Worm (Caenorhabditis elegans) whole organism, midembryonic: ENCODE results near the gene ZC477.7.

Experiments used
- T22C8.4 ChIP-seq: fragments of 200-800 bp; sonication (Bioruptor generic); IDR thresholded peaks from 2 replicates; pipeline ENCODE4 v1.3.6; 2022; ENCODE audit warnings: missing genetic modification characterization, missing compliant biosample characterization
- cog-1 ChIP-seq: sonication (generic microtip); optimal IDR thresholded peaks from 2 replicates; lab custom pipeline; 2016; ENCODE audit warnings: missing genetic modification characterization, missing compliant biosample characterization
- flt-1 ChIP-seq: fragments of 200-800 bp; sonication (Bioruptor generic); IDR thresholded peaks from 2 replicates; pipeline ENCODE4 v1.3.6; 2022; ENCODE audit warnings: missing genetic modification characterization, missing compliant biosample characterization
- klf-2 ChIP-seq: fragments of 200-800 bp; sonication (Bioruptor generic); conservative IDR thresholded peaks from 2 replicates; pipeline ENCODE4 v1.3.6; 2022; ENCODE audit warnings: missing genetic modification reagents, missing genetic modification characterization, missing compliant biosample characterization
- med-1 ChIP-seq: sonication (generic microtip); optimal IDR thresholded peaks from 2 replicates; lab custom pipeline; 2017; ENCODE audit warnings: missing genetic modification characterization, mild to moderate bottlenecking, missing compliant biosample characterization, antibody characterized with exemption, missing genetic modification reagents; ENCODE audit not compliant: insufficient read depth
- ref-1 ChIP-seq: fragments of 200-800 bp; sonication (Bioruptor generic); conservative IDR thresholded peaks from 2 replicates; pipeline ENCODE4 v1.3.6; 2022; ENCODE audit warnings: missing genetic modification reagents, missing genetic modification characterization, missing compliant biosample characterization
- tab-1 ChIP-seq: fragments of 200-800 bp; sonication (Bioruptor generic); IDR thresholded peaks from 2 replicates; pipeline ENCODE4 v1.3.6; 2022; ENCODE audit warnings: missing genetic modification characterization, missing compliant biosample characterization
- ztf-23 ChIP-seq: fragments of 200-800 bp; sonication (Bioruptor generic); IDR thresholded peaks from 2 replicates; pipeline ENCODE4 v1.3.6; 2022; ENCODE audit warnings: missing genetic modification reagents, missing genetic modification characterization, missing compliant biosample characterization
- ztf-29 ChIP-seq: fragments of 200-800 bp; sonication (Bioruptor generic); IDR thresholded peaks from 2 replicates; pipeline ENCODE4 v1.3.6; 2022; ENCODE audit warnings: missing genetic modification reagents, missing genetic modification characterization, missing compliant biosample characterization

ZC477.7 gene

ce11 chrIV:7144670-7145257 lies 33.5 kb upstream of the ZC477.7 start, which contains the start of gene hecd-1:
Gene hecd-1, minus strand, starts transcription at chrIV:7144720.
- TF ChIP-seq ztf-23 (no peak), ref-1 (no peak), tab-1 (GFP tag; lab: Robert Waterston, UW) (no peak), ztf-29 (GFP tag; lab: Robert Waterston, UW) (no peak), klf-2 (no peak), flt-1 (no peak), T22C8.4 (GFP tag; lab: Robert Waterston, UW) (no peak), cog-1 (tag; lab: Kevin White, UChicago) (no peak), med-1 (GFP tag; lab: Kevin White, UChicago) (no peak)

- TF ChIP-seq ztf-23 (no peak), tab-1 (GFP tag; lab: Robert Waterston, UW) (no peak), flt-1 (no peak), ztf-29 (GFP tag; lab: Robert Waterston, UW) (no peak), ref-1 (no peak), med-1 (GFP tag; lab: Kevin White, UChicago) (no peak), klf-2 (no peak), cog-1 (tag; lab: Kevin White, UChicago) (no peak), T22C8.4 (GFP tag; lab: Robert Waterston, UW) (no peak)
Measured at ce11 chrIV:7139143-7139542, 27.9 kb upstream of the ZC477.7 start.

ce11 chrIV:7133983-7134382 lies 22.7 kb upstream of the ZC477.7 start, which contains the start of gene mutd-1:
Gene mutd-1, minus strand, starts transcription at chrIV:7134083.
- TF ChIP-seq ztf-29 (GFP tag; lab: Robert Waterston, UW) (no peak), cog-1 (tag; lab: Kevin White, UChicago) (no peak), tab-1 (GFP tag; lab: Robert Waterston, UW) (no peak), klf-2 (no peak), med-1 (GFP tag; lab: Kevin White, UChicago) (no peak), ztf-23 (no peak), ref-1 (no peak), flt-1 (no peak), T22C8.4 (GFP tag; lab: Robert Waterston, UW) (no peak)

ce11 chrIV:7133140-7133539 lies 21.9 kb upstream of the ZC477.7 start, which contains the start of gene cyn-12:
Gene cyn-12, minus strand, starts transcription at chrIV:7133217.
- TF ChIP-seq T22C8.4 (GFP tag; lab: Robert Waterston, UW): peak; percentile 42; the same call in 1 of the 2 replicates
- no peak for TF ChIP-seq klf-2

ce11 chrIV:7131780-7132179 lies 20.5 kb upstream of the ZC477.7 start, which contains the start of gene grsp-3:
Gene grsp-3, minus strand, starts transcription at chrIV:7131928.
- TF ChIP-seq ztf-23 (no peak), klf-2 (no peak), T22C8.4 (GFP tag; lab: Robert Waterston, UW) (no peak), ztf-29 (GFP tag; lab: Robert Waterston, UW) (no peak), ref-1 (no peak), med-1 (GFP tag; lab: Kevin White, UChicago) (no peak), flt-1 (no peak), cog-1 (tag; lab: Kevin White, UChicago) (no peak), tab-1 (GFP tag; lab: Robert Waterston, UW) (no peak)

- no peak for TF ChIP-seq flt-1
- TF ChIP-seq cog-1 (tag; lab: Kevin White, UChicago): no peak
Measured at ce11 chrIV:7121313-7122055, 10.2 kb upstream of the ZC477.7 start, which contains the start of the genes C34D4.10 and str-48. Gene C34D4.10, minus strand, starts transcription at chrIV:7121413. Gene str-48, plus strand, starts transcription at chrIV:7122005.

- no peak for TF ChIP-seq tab-1 (GFP tag; lab: Robert Waterston, UW)
- TF ChIP-seq cog-1 (tag; lab: Kevin White, UChicago): no peak
- TF ChIP-seq klf-2: no peak
- TF ChIP-seq ref-1: no peak
- TF ChIP-seq ztf-23: no peak
- TF ChIP-seq med-1 (GFP tag; lab: Kevin White, UChicago): no peak
- no peak for TF ChIP-seq flt-1
- TF ChIP-seq ztf-29 (GFP tag; lab: Robert Waterston, UW): no peak
- TF ChIP-seq T22C8.4 (GFP tag; lab: Robert Waterston, UW): no peak
Measured at ce11 chrIV:7114599-7114998, 3.3 kb upstream of the ZC477.7 start, which contains the start of gene nas-8. Gene nas-8, plus strand, starts transcription at chrIV:7114899.

- TF ChIP-seq flt-1 (no peak), klf-2 (no peak), T22C8.4 (GFP tag; lab: Robert Waterston, UW) (no peak), tab-1 (GFP tag; lab: Robert Waterston, UW) (no peak), ref-1 (no peak), ztf-23 (no peak), ztf-29 (GFP tag; lab: Robert Waterston, UW) (no peak), med-1 (GFP tag; lab: Kevin White, UChicago) (no peak), cog-1 (tag; lab: Kevin White, UChicago) (no peak)
Measured at ce11 chrIV:7107893-7108292, 3.4 kb downstream of the ZC477.7 start, which contains the start of gene ZC477.2. Gene ZC477.2, plus strand, starts transcription at chrIV:7108193.

ce11 chrIV:7103211-7103679 lies 8.0 kb downstream of the ZC477.7 start, which contains the start of the genes rde-8 and ZC477.3:
Gene rde-8, minus strand, starts transcription at chrIV:7103261.
Gene ZC477.3, plus strand, starts transcription at chrIV:7103492.
- TF ChIP-seq ztf-29 (GFP tag; lab: Robert Waterston, UW): no peak
- TF ChIP-seq flt-1: no peak
- no peak for TF ChIP-seq cog-1 (tag; lab: Kevin White, UChicago)
- TF ChIP-seq T22C8.4 (GFP tag; lab: Robert Waterston, UW): 0 out of 2 replicates have a peak, but pooled peaks have one; percentile 12

ce11 chrIV:7099377-7099776 lies 11.9 kb downstream of the ZC477.7 start:
- TF ChIP-seq T22C8.4 (GFP tag; lab: Robert Waterston, UW): no peak
- peak; percentile 29 for TF ChIP-seq cog-1 (tag; lab: Kevin White, UChicago)
